Worm (Caenorhabditis elegans): ENCODE results near the gene F28C1.1.

F28C1.1 gene

DNA sequence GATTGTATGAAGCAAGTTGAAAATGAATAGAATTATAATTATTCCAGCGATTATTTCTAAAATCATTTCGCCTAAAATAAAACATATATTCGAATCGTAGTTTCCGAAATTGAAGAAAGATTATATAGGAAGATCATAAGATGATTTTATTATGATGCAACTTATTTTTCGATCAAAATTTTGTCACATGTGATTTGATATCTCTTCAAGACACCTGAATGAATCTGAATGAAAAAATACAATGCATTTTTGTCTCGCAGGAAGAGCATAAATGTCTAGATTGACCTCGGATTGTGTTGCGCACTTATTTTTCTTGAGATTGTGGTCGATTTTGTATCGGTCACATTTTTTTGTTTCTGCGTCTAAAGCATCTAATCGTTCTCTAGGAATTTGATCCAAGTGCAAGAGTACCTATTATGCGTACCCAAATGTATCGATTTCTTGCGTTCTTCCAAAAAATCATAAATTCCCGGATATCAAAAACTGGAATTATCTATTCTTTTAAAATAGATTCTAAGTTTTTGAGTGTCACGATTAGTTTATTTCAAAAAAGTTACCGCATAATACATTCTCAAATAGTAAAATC is 40.1 kb upstream of the F28C1.1 start, which contains the start of gene hrg-2:
Gene hrg-2 (minus strand): TSS at position 98 of the 586 bp plus-strand sequence.
- no peak for TF ChIP-seq flt-1 (GFP tag; IDR thresholded peaks at IDR 0.05)
- TF ChIP-seq ets-7 (tag; optimal IDR thresholded peaks at IDR 0.05), result no peak
- no peak for TF ChIP-seq ceh-36 (tag; optimal IDR thresholded peaks at IDR 0.05)
- TF ChIP-seq scrt-1 (GFP tag; IDR thresholded peaks at IDR 0.05), result no peak
- no peak for TF ChIP-seq ama-1 (optimal IDR thresholded peaks at IDR 0.05)
- TF ChIP-seq tra-4 (tag; optimal IDR thresholded peaks at IDR 0.05), result no peak
- no peak for TF ChIP-seq pes-1 (GFP tag; IDR thresholded peaks at IDR 0.05)

DNA sequence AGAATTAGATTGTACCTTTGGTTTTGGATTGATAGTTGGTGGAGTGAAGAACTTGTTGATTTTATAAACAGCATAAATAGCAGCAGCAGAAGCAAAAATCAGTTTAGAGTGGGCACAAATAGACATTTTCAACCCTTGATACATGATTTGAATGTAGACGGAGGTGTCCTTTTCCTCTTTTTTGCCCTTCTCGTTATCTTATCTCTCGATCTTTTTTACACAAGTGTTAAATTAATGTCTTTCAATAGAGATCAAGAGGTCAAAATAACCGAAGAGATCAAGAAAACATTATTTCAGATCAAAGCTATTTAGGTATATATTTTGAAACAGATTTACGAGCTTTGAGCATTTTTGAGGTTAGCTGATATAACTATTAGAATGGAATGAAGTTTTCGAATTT is 38.7 kb upstream of the F28C1.1 start, which contains the start of gene cdr-7:
Gene cdr-7 (minus strand): TSS at position 205 of the 400 bp plus-strand sequence.
- TF ChIP-seq ceh-36 (tag; optimal IDR thresholded peaks at IDR 0.05) (no peak), hmbx-1 (tag; optimal IDR thresholded peaks at IDR 0.05) (no peak)

ce11 chrV:12412321-12412720 is 38.3 kb upstream of the F28C1.1 start:
- no peak for TF ChIP-seq tbx-11 (GFP tag; IDR thresholded peaks at IDR 0.05)
- TF ChIP-seq aly-1 (tag; optimal IDR thresholded peaks at IDR 0.05), result no peak
- no peak for TF ChIP-seq F13C5.2 (tag; optimal IDR thresholded peaks at IDR 0.05)
- no peak for TF ChIP-seq ceh-36 (tag; optimal IDR thresholded peaks at IDR 0.05)
- no peak for TF ChIP-seq flt-1 (GFP tag; IDR thresholded peaks at IDR 0.05)
- no peak for TF ChIP-seq hmg-4 (GFP tag; optimal IDR thresholded peaks at IDR 0.05)
- no peak for TF ChIP-seq hnd-1 (tag; optimal IDR thresholded peaks at IDR 0.05)
- no peak for TF ChIP-seq sea-1 (GFP tag; conservative IDR thresholded peaks at IDR 0.05)
- TF ChIP-seq ets-7 (tag; optimal IDR thresholded peaks at IDR 0.05), result no peak
- no peak for TF ChIP-seq ceh-13 (GFP tag; optimal IDR thresholded peaks at IDR 0.05)
- no peak for TF ChIP-seq tra-4 (tag; optimal IDR thresholded peaks at IDR 0.05)
- no peak for TF ChIP-seq tbx-37 (GFP tag; conservative IDR thresholded peaks at IDR 0.05)
- no peak for TF ChIP-seq pes-1 (GFP tag; IDR thresholded peaks at IDR 0.05)
- no peak for TF ChIP-seq B0310.2 (tag; optimal IDR thresholded peaks at IDR 0.05)
- TF ChIP-seq hmbx-1 (tag; optimal IDR thresholded peaks at IDR 0.05), result no peak
- no peak for TF ChIP-seq scrt-1 (GFP tag; IDR thresholded peaks at IDR 0.05)
- TF ChIP-seq ama-1 (optimal IDR thresholded peaks at IDR 0.05), result no peak

DNA sequence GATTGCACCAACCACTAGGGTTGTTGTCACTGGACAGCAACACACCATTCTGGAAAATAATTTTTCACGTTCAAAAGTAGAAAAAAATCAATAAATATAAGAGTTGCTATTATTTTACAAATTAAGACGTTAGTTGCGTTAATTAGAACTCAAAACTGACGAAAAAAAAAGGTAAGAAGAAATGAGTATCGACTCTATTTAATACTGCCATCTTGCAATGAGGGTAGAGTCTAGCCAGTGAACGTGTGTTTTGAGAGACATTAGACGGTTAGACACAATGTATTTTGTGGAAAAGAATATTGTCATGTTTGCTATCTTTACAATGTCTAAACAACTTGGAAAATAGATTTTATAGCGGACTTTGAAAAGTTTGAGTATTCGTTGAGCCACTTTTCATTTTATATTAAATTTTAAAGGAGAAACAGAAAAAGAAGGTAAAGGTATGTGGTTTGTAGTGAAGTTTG is 36.9 kb upstream of the F28C1.1 start, which contains the start of gene cdr-6:
Gene cdr-6 (minus strand): TSS at position 51 of the 464 bp plus-strand sequence.
- TF ChIP-seq hmbx-1 (tag; optimal IDR thresholded peaks at IDR 0.05), result no peak
- TF ChIP-seq ceh-13 (GFP tag; optimal IDR thresholded peaks at IDR 0.05), result no peak
- no peak for TF ChIP-seq aly-1 (tag; optimal IDR thresholded peaks at IDR 0.05)
- no peak for TF ChIP-seq tbx-37 (GFP tag; conservative IDR thresholded peaks at IDR 0.05)
- TF ChIP-seq flt-1 (GFP tag; IDR thresholded peaks at IDR 0.05), result no peak
- no peak for TF ChIP-seq hnd-1 (tag; optimal IDR thresholded peaks at IDR 0.05)
- TF ChIP-seq ceh-36 (tag; optimal IDR thresholded peaks at IDR 0.05), result no peak
- no peak for TF ChIP-seq ama-1 (optimal IDR thresholded peaks at IDR 0.05)
- TF ChIP-seq sea-1 (GFP tag; conservative IDR thresholded peaks at IDR 0.05), result no peak
- TF ChIP-seq hmg-4 (GFP tag; optimal IDR thresholded peaks at IDR 0.05), result no peak
- no peak for TF ChIP-seq tra-4 (tag; optimal IDR thresholded peaks at IDR 0.05)
- TF ChIP-seq B0310.2 (tag; optimal IDR thresholded peaks at IDR 0.05), result no peak

- TF ChIP-seq tbx-11 (GFP tag; IDR thresholded peaks at IDR 0.05), result no peak
- no peak for TF ChIP-seq flt-1 (GFP tag; IDR thresholded peaks at IDR 0.05)
- TF ChIP-seq F13C5.2 (tag; optimal IDR thresholded peaks at IDR 0.05), result no peak
- TF ChIP-seq ama-1 (optimal IDR thresholded peaks at IDR 0.05), result no peak
- TF ChIP-seq ets-7 (tag; optimal IDR thresholded peaks at IDR 0.05), result no peak
- no peak for TF ChIP-seq sea-1 (GFP tag; conservative IDR thresholded peaks at IDR 0.05)
- no peak for TF ChIP-seq ceh-36 (tag; optimal IDR thresholded peaks at IDR 0.05)
- no peak for TF ChIP-seq tra-4 (tag; optimal IDR thresholded peaks at IDR 0.05)
- no peak for TF ChIP-seq aly-1 (tag; optimal IDR thresholded peaks at IDR 0.05)
- no peak for TF ChIP-seq B0310.2 (tag; optimal IDR thresholded peaks at IDR 0.05)
- no peak for TF ChIP-seq hmg-4 (GFP tag; optimal IDR thresholded peaks at IDR 0.05)
- TF ChIP-seq tbx-37 (GFP tag; conservative IDR thresholded peaks at IDR 0.05), result no peak
- TF ChIP-seq scrt-1 (GFP tag; IDR thresholded peaks at IDR 0.05), result no peak
- TF ChIP-seq hmbx-1 (tag; optimal IDR thresholded peaks at IDR 0.05), result no peak
These were observed 36.2 kb upstream of the F28C1.1 start for ce11 chrV:12414362-12414761.

DNA sequence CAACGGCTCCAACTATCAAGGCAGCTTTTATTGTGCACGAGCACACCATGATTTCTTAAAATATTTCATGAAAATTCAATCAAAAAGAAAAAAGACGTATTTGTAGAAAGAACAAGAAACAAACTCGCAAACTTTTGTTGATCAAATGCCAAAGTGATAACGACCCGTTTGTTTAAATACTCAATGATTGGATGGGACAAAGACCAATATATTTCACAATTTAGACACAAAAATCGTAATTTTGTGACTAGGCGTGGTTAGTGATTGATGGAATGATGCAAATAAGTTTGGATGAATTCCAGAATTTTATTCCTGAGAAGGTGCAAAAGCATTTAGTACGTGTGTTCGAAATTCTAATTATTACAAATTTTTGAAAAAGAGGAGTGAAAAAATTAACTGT is 34.9 kb upstream of the F28C1.1 start, which contains the start of gene cdr-2:
Gene cdr-2 (minus strand): TSS at position 54 of the 400 bp plus-strand sequence.
- TF ChIP-seq B0310.2 (tag; optimal IDR thresholded peaks at IDR 0.05), result no peak
- no peak for TF ChIP-seq tbx-37 (GFP tag; conservative IDR thresholded peaks at IDR 0.05)

DNA sequence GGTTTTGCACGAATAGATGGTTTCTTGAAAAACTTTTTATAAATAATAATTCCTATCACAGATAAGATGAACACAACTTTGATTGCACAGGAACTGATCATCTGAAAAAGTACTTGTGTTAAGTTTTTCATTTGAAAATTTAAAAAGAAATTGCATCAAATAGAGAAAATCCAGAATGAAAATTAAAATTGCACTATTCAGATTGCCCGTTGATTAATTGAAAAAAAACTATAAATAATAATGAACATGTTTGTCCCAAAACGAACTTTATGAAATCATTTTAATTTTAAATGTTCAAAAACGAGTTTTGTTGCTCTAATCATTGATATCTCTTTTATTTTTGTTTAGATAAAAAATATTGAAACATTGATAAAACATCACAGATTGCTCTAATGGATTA is 33.3 kb upstream of the F28C1.1 start, which contains the start of gene cdr-3:
Gene cdr-3 (minus strand): TSS at position 101 of the 400 bp plus-strand sequence.
- TF ChIP-seq B0310.2 (tag; optimal IDR thresholded peaks at IDR 0.05) (no peak), flt-1 (GFP tag; IDR thresholded peaks at IDR 0.05) (no peak), F13C5.2 (tag; optimal IDR thresholded peaks at IDR 0.05) (no peak), hmg-4 (GFP tag; optimal IDR thresholded peaks at IDR 0.05) (no peak), sea-1 (GFP tag; conservative IDR thresholded peaks at IDR 0.05) (no peak), ama-1 (optimal IDR thresholded peaks at IDR 0.05) (no peak), ceh-36 (tag; optimal IDR thresholded peaks at IDR 0.05) (no peak), scrt-1 (GFP tag; IDR thresholded peaks at IDR 0.05) (no peak), hmbx-1 (tag; optimal IDR thresholded peaks at IDR 0.05) (no peak), hnd-1 (tag; optimal IDR thresholded peaks at IDR 0.05) (no peak), ceh-13 (GFP tag; optimal IDR thresholded peaks at IDR 0.05) (no peak), tra-4 (tag; optimal IDR thresholded peaks at IDR 0.05) (no peak), pes-1 (GFP tag; IDR thresholded peaks at IDR 0.05) (no peak), aly-1 (tag; optimal IDR thresholded peaks at IDR 0.05) (no peak), ets-7 (tag; optimal IDR thresholded peaks at IDR 0.05) (no peak), tbx-37 (GFP tag; conservative IDR thresholded peaks at IDR 0.05) (no peak)

ce11 chrV:12418292-12418691 is 32.3 kb upstream of the F28C1.1 start, which contains the start of gene C54D10.3:
Gene C54D10.3, plus strand, starts transcription at chrV:12418592.
- TF ChIP-seq ama-1 (optimal IDR thresholded peaks at IDR 0.05) (no peak), hmg-4 (GFP tag; optimal IDR thresholded peaks at IDR 0.05) (no peak), hmbx-1 (tag; optimal IDR thresholded peaks at IDR 0.05) (no peak), ceh-13 (GFP tag; optimal IDR thresholded peaks at IDR 0.05) (no peak), tbx-11 (GFP tag; IDR thresholded peaks at IDR 0.05) (no peak), F13C5.2 (tag; optimal IDR thresholded peaks at IDR 0.05) (no peak), hnd-1 (tag; optimal IDR thresholded peaks at IDR 0.05) (no peak), tbx-37 (GFP tag; conservative IDR thresholded peaks at IDR 0.05) (no peak), flt-1 (GFP tag; IDR thresholded peaks at IDR 0.05) (no peak), scrt-1 (GFP tag; IDR thresholded peaks at IDR 0.05) (no peak), pes-1 (GFP tag; IDR thresholded peaks at IDR 0.05) (no peak), tra-4 (tag; optimal IDR thresholded peaks at IDR 0.05) (no peak)
